Worm (Caenorhabditis elegans) whole organism, L1 larva: ENCODE measurements around the gene fbxb-108.

Experiments
- C16A3.4 ChIP-seq: fragments of 150-350 bp; optimal IDR thresholded peaks from 2 replicates; lab custom pipeline; 2014; ENCODE audit warnings: missing biosample characterization, missing genetic modification characterization
- nhr-12 ChIP-seq: sonication (generic microtip); optimal IDR thresholded peaks from 2 replicates; lab custom pipeline; 2017; ENCODE audit warnings: missing biosample characterization, missing genetic modification characterization
- nhr-19 ChIP-seq: fragments of 200-800 bp; sonication (Bioruptor generic); conservative IDR thresholded peaks from 2 replicates; pipeline ENCODE4 v1.3.6; 2022; ENCODE audit warnings: missing genetic modification characterization, missing compliant biosample characterization
- nhr-85 ChIP-seq: sonication (generic microtip); peaks from one replicate; lab custom pipeline; 2016; ENCODE audit warnings: missing genetic modification characterization, inconsistent platforms, missing compliant biosample characterization
- snpc-4 ChIP-seq: fragments of 150-350 bp; optimal IDR thresholded peaks from 2 replicates; lab custom pipeline; 2014; ENCODE audit warnings: missing biosample characterization, missing genetic modification characterization
- unc-130 ChIP-seq: fragments of 150-350 bp; optimal IDR thresholded peaks from 2 replicates; lab custom pipeline; 2017; ENCODE audit warnings: missing biosample characterization, missing genetic modification characterization, inconsistent platforms
- unc-30 ChIP-seq: sonication (generic microtip); optimal IDR thresholded peaks from 2 replicates; lab custom pipeline; 2017; ENCODE audit warnings: missing biosample characterization, missing genetic modification characterization
- xbp-1 ChIP-seq: sonication (generic microtip); optimal IDR thresholded peaks from 2 replicates; lab custom pipeline; 2016; ENCODE audit warnings: missing genetic modification characterization, missing compliant biosample characterization

ce11 chrII:2762108-2762507 lies 2.7 kb upstream of the fbxb-108 start, which contains the start of gene fbxb-106:
- TF ChIP-seq unc-130 (tag; lab: Kevin White, UChicago) = no peak
- TF ChIP-seq nhr-12 (tag; lab: Kevin White, UChicago) = no peak
- no peak for TF ChIP-seq xbp-1 (tag; lab: Kevin White, UChicago)
- TF ChIP-seq C16A3.4 = no peak
- no peak for TF ChIP-seq snpc-4 (tag; lab: Kevin White, UChicago)
- TF ChIP-seq nhr-85 (tag; lab: Kevin White, UChicago) = no peak
- no peak for TF ChIP-seq nhr-19 (GFP tag; lab: Robert Waterston, UW)
- no peak for TF ChIP-seq unc-30 (tag; lab: Kevin White, UChicago)
